Fruit fly (Drosophila melanogaster): Measurements from ENCODE around the gene CG42724.

CG42724 gene

DNA sequence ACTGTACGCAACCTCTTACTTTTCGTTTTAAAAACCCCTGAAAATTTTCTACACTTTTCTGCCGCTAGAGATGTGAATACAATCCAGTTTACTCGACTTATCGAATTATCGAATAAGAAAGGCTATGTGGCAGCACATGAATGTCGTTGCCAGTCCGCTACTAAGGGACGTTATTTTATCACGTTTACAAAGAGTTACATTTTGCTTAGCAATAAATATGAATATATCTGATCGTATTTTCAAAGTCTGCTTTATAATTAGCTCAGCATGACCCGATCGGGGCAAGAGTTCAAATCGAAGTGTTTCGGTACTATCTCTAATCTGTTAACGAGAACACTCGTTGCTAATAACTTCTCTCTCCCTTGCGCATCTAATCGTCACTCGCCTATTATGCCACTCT lies at the start of gene CG42724 (continued):
- no peak for TF ChIP-seq ato (GFP tag; IDR thresholded peaks at IDR 0.05; ENCODE audit: partially characterized antibody)
- TF ChIP-seq slp2 (GFP tag; optimal IDR thresholded peaks at IDR 0.05): peak; percentile 39
- no peak for TF ChIP-seq CG17802 (tag; optimal IDR thresholded peaks at IDR 0.05)
- peak; percentile 71 for TF ChIP-seq CG7786 (GFP tag; optimal IDR thresholded peaks at IDR 0.05)
- peak; percentile 6 for TF ChIP-seq gsb-n (tag; optimal IDR thresholded peaks at IDR 0.05)
- TF ChIP-seq CG18599 (GFP tag; optimal IDR thresholded peaks at IDR 0.05): no peak
- TF ChIP-seq insv (GFP tag; optimal IDR thresholded peaks at IDR 0.05): no peak
- peak; percentile 35; the same call in 1 of the 3 replicates for TF ChIP-seq croc (GFP tag; conservative IDR thresholded peaks at IDR 0.05)
- TF ChIP-seq lmd (GFP tag; IDR thresholded peaks at IDR 0.05): peak; percentile 55
- no peak for TF ChIP-seq CG6813 (GFP tag; optimal IDR thresholded peaks at IDR 0.05)
- no peak for TF ChIP-seq CG12104 (GFP tag; optimal IDR thresholded peaks at IDR 0.05)
- TF ChIP-seq phol (tag; optimal IDR thresholded peaks at IDR 0.05): peak; percentile 54
- no peak for TF ChIP-seq hth (optimal IDR thresholded peaks at IDR 0.05)
- TF ChIP-seq bcd (GFP tag; optimal IDR thresholded peaks at IDR 0.05): peak; percentile 9
- no peak for TF ChIP-seq CkIIα-i1 (GFP tag; IDR thresholded peaks at IDR 0.05)
- TF ChIP-seq chif (GFP tag; optimal IDR thresholded peaks at IDR 0.05): peak; percentile 32 to 65
- peak; percentile 74 for TF ChIP-seq pho (GFP tag; optimal IDR thresholded peaks at IDR 0.05)
- TF ChIP-seq CrebB (tag; optimal IDR thresholded peaks at IDR 0.05): peak; percentile 63
- TF ChIP-seq CG10462 (GFP tag; optimal IDR thresholded peaks at IDR 0.05): no peak
- no peak for TF ChIP-seq CG3065 (GFP tag; optimal IDR thresholded peaks at IDR 0.05)
- TF ChIP-seq gcm2 (GFP tag; optimal IDR thresholded peaks at IDR 0.05): peak; percentile 32
- TF ChIP-seq CG3163 (GFP tag; optimal IDR thresholded peaks at IDR 0.05): peak; percentile 60
- no peak for TF ChIP-seq CG8924 (tag; optimal IDR thresholded peaks at IDR 0.05)
- peak; percentile 32; the same call in 1 of the 2 replicates for TF ChIP-seq al (GFP tag; IDR thresholded peaks at IDR 0.05)
- TF ChIP-seq CG34224 (GFP tag; IDR thresholded peaks at IDR 0.05; ENCODE audit: partially characterized antibody): no peak
- peak; percentile 59 for TF ChIP-seq tgo (GFP tag; IDR thresholded peaks at IDR 0.05)
- no peak for TF ChIP-seq scrt (GFP tag; optimal IDR thresholded peaks at IDR 0.05)
- TF ChIP-seq Kr (GFP tag; optimal IDR thresholded peaks at IDR 0.05): no peak
- peak; percentile 13 for TF ChIP-seq CG34376 (GFP tag; optimal IDR thresholded peaks at IDR 0.05)
- no peak for TF ChIP-seq bowl (GFP tag; IDR thresholded peaks at IDR 0.05)
- TF ChIP-seq CG8478 (optimal IDR thresholded peaks at IDR 0.05): no peak
- peak; percentile 80 for TF ChIP-seq chn (GFP tag; optimal IDR thresholded peaks at IDR 0.05)
- no peak for TF ChIP-seq CG15269 (tag; optimal IDR thresholded peaks at IDR 0.05)
- TF ChIP-seq fd64A (GFP tag; optimal IDR thresholded peaks at IDR 0.05): no peak
- TF ChIP-seq CG9215 (GFP tag; IDR thresholded peaks at IDR 0.05): 0 out of 2 replicates have a peak, but pooled peaks have one; percentile 43
- peak; percentile 52 for TF ChIP-seq CG17186 (GFP tag; optimal IDR thresholded peaks at IDR 0.05)
- TF ChIP-seq CG7839 (tag; optimal IDR thresholded peaks at IDR 0.05): no peak
- TF ChIP-seq HmgZ (tag; optimal IDR thresholded peaks at IDR 0.05): peak; percentile 59
- TF ChIP-seq CG10543 (GFP tag; optimal IDR thresholded peaks at IDR 0.05): no peak
- TF ChIP-seq dysf (GFP tag; IDR thresholded peaks at IDR 0.05): peak; percentile 52; the same call in 2 of the 3 replicates
- TF ChIP-seq fd96Cb (tag; optimal IDR thresholded peaks at IDR 0.05): no peak
- no peak for TF ChIP-seq dmrt99B (tag; optimal IDR thresholded peaks at IDR 0.05)
- no peak for TF ChIP-seq bbx (GFP tag; IDR thresholded peaks at IDR 0.05; ENCODE audit: partially characterized antibody)
- TF ChIP-seq lilli (GFP tag; optimal IDR thresholded peaks at IDR 0.05): peak; percentile 83
- TF ChIP-seq zfh2 (GFP tag; optimal IDR thresholded peaks at IDR 0.05): peak; percentile 79
- TF ChIP-seq CG4424 (GFP tag; optimal IDR thresholded peaks at IDR 0.05): peak; percentile 19
- TF ChIP-seq grn (GFP tag; optimal IDR thresholded peaks at IDR 0.05): no peak
- peak; percentile 48; the same call in 1 of the 2 replicates for TF ChIP-seq amos (GFP tag; IDR thresholded peaks at IDR 0.05; ENCODE audit: partially characterized antibody)
- peak; percentile 50 for TF ChIP-seq HLH3B (GFP tag; IDR thresholded peaks at IDR 0.05)
- TF ChIP-seq CG11247 (GFP tag; IDR thresholded peaks at IDR 0.05): peak; percentile 60; the same call in 1 of the 2 replicates
- TF ChIP-seq nerfin-1 (tag; optimal IDR thresholded peaks at IDR 0.05): no peak
